Fruit fly (Drosophila melanogaster): Measurements from ENCODE around the gene CG42750.

Gene CG42750

DNA sequence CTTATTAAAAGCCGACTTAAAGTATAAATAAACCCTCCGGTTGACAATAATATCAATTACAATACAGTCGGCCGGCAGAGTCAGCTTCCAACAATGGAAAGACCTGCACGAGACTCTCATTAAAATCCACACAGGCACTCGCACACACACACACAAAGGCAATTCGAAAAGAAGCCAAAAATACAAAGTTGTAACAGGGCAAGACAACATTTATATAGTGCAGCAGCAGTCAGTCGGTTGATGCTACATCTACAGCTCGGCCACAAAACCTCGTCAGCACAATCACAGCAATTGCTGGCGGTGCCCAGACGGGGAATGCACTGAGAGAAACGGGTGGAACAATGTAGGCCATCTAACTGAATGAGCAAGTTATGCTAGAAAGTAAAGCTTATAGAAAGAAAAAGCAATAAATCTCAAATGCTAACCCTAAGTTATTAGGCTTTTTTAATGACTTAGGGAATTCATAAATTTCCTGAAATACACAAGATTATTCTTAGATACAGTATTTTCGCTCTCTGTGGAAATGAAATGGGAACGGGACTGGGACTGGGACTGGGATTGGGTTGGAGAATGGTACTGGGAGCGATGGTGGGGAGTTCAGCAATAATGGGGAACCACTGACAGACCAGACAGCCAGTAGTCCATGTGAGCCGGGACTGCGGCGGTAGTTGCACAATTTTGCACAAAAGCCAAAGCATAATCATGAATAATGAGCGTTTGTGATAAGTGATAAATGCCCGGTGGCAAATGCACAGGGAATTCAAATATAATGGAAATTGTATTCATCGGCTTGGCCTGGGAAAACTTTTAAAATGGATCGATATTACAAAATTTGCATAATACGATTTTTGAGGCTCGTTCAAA, 154.0 kb downstream of the CG42750 start (continued):
- TF ChIP-seq kah (GFP tag; optimal IDR thresholded peaks at IDR 0.05) (no peak), CG9609 (GFP tag; optimal IDR thresholded peaks at IDR 0.05) (peak; percentile 10), lmd (GFP tag; IDR thresholded peaks at IDR 0.05) (peak; percentile 55), CG9876 (GFP tag; optimal IDR thresholded peaks at IDR 0.05) (no peak), CG9932 (GFP tag; IDR thresholded peaks at IDR 0.05) (no peak), tup (GFP tag; optimal IDR thresholded peaks at IDR 0.05) (no peak), nom (GFP tag; optimal IDR thresholded peaks at IDR 0.05) (peak; percentile 91), CG7839 (tag; optimal IDR thresholded peaks at IDR 0.05) (peak; percentile 63), vnd (GFP tag; IDR thresholded peaks at IDR 0.05; ENCODE audit: partially characterized antibody) (no peak), CG10267 (tag; optimal IDR thresholded peaks at IDR 0.05) (peak; percentile 29), unpg (GFP tag; optimal IDR thresholded peaks at IDR 0.05) (peak; percentile 53), Nf-YA (GFP tag; IDR thresholded peaks at IDR 0.05) (no peak), CG9727 (GFP tag; optimal IDR thresholded peaks at IDR 0.05) (peak; percentile 35), unc-4 (GFP tag; IDR thresholded peaks at IDR 0.05; ENCODE audit: partially characterized antibody) (no peak), CG15011 (GFP tag; optimal IDR thresholded peaks at IDR 0.05) (no peak), ac (GFP tag; optimal IDR thresholded peaks at IDR 0.05) (no peak), CkIIα-i1 (GFP tag; IDR thresholded peaks at IDR 0.05) (no peak), CG30403 (GFP tag; optimal IDR thresholded peaks at IDR 0.05) (peak; percentile 43), CG30431 (GFP tag; optimal IDR thresholded peaks at IDR 0.05) (peak; percentile 16), CG8089 (GFP tag; optimal IDR thresholded peaks at IDR 0.05) (no peak), aop (GFP tag; IDR thresholded peaks at IDR 0.05) (no peak), Atf6 (GFP tag; IDR thresholded peaks at IDR 0.05) (no peak), CG17361 (GFP tag; IDR thresholded peaks at IDR 0.05) (no peak), Stat92E (GFP tag; optimal IDR thresholded peaks at IDR 0.05) (no peak), jumu (GFP tag; optimal IDR thresholded peaks at IDR 0.05) (peak; percentile 33), Dek (tag; optimal IDR thresholded peaks at IDR 0.05) (no peak), wek (GFP tag; optimal IDR thresholded peaks at IDR 0.05) (no peak), Dad (GFP tag; optimal IDR thresholded peaks at IDR 0.05) (peak; percentile 16), sc (optimal IDR thresholded peaks at IDR 0.05) (no peak), sc (GFP tag; optimal IDR thresholded peaks at IDR 0.05) (no peak), dan (GFP tag; IDR thresholded peaks at IDR 0.05) (no peak), B-H1 (GFP tag; IDR thresholded peaks at IDR 0.05) (no peak), CG6654 (GFP tag; optimal IDR thresholded peaks at IDR 0.05) (no peak), CG16779 (GFP tag; IDR thresholded peaks at IDR 0.05) (no peak), Six4 (GFP tag; optimal IDR thresholded peaks at IDR 0.05) (peak; percentile 19), CG11695 (GFP tag; IDR thresholded peaks at IDR 0.05) (peak; percentile 59; the same call in 1 of the 3 replicates), toy (GFP tag; IDR thresholded peaks at IDR 0.05) (no peak), caup (GFP tag; optimal IDR thresholded peaks at IDR 0.05; ENCODE audit: severe bottlenecking) (peak; percentile 22), knrl (GFP tag; IDR thresholded peaks at IDR 0.05; ENCODE audit: partially characterized antibody) (no peak), CG10147 (GFP tag; optimal IDR thresholded peaks at IDR 0.05) (peak; percentile 11), CG1832 (GFP tag; optimal IDR thresholded peaks at IDR 0.05) (no peak), CG7786 (GFP tag; optimal IDR thresholded peaks at IDR 0.05) (peak; percentile 27), disco-r (GFP tag; optimal IDR thresholded peaks at IDR 0.05) (no peak), scrt (GFP tag; optimal IDR thresholded peaks at IDR 0.05) (peak; percentile 17), CG18764 (GFP tag; optimal IDR thresholded peaks at IDR 0.05) (peak; percentile 3), CG34224 (GFP tag; IDR thresholded peaks at IDR 0.05; ENCODE audit: partially characterized antibody) (no peak), hkb (optimal IDR thresholded peaks at IDR 0.05) (no peak), hkb (GFP tag; IDR thresholded peaks at IDR 0.05) (peak; percentile 28; the same call in 1 of the 2 replicates), CG12769 (tag; optimal IDR thresholded peaks at IDR 0.05) (peak; percentile 65)

Measured in whole organism, embryonic.